In the genomic region with DNA sequence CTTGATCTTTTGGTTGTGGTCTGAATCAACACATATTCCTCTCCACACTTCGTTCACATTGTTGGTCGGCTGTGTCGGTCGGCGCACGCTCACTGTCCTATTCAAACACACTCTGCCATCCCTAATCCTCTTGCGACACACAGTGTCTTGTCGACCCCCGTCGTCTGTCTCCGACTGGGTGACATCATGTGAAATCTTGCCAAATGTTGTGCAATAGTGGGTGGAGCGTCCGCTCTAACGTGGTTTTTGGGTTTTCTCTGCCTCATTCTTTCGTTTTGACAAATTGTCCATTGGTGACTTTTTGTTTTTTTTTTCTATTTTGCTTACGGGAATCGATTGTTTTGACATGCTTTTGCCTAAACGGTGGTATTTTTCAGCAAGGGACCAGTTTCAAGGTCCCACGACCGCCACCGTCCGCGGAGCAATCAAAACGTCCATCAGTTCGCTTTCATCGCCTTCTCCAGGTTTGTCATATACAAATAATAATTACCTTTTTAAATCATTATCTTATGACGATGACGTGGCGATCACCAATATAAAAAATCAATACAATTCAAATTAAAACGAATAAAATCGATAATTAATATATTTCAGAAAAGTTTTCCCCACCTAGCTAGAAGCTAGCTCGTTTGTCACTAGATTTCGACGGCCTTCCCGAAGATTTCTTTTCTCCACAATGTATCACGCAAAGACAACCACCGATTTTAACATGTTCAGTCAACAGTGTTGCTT, we compare ENCODE assay signal across 4 worm cellular contexts.
TF ChIP-seq lines count a peak whose summit lies in the region.

No protein-coding gene starts in this region.

TF ChIP-seq in whole organism, L2 larva, 48 proteins besides CTCF, POLR2A, EP300 and RAD21 (continued from another document):
- TF ChIP-seq elt-1 (tag; optimal IDR thresholded peaks at IDR 0.05; lab: Kevin White, UChicago) (no peak), mbf-1 (tag; optimal IDR thresholded peaks at IDR 0.05; lab: Kevin White, UChicago) (no peak), Y55F3AM.14 (GFP tag; optimal IDR thresholded peaks at IDR 0.05; lab: Kevin White, UChicago) (peak; percentile 84), mab-5 (tag; optimal IDR thresholded peaks at IDR 0.05; lab: Kevin White, UChicago) (peak; percentile 70), blmp-1 (tag; optimal IDR thresholded peaks at IDR 0.05; lab: Kevin White, UChicago; ENCODE audit: insufficient read depth) (peak; percentile 84), nhr-12 (tag; optimal IDR thresholded peaks at IDR 0.05; lab: Kevin White, UChicago) (no peak), nhr-10 (tag; optimal IDR thresholded peaks at IDR 0.05; lab: Kevin White, UChicago) (peak; percentile 82), lin-11 (tag; optimal IDR thresholded peaks at IDR 0.05; lab: Kevin White, UChicago) (peak; percentile 83), dmd-4 (tag; optimal IDR thresholded peaks at IDR 0.05; lab: Kevin White, UChicago) (no peak), nhr-25 (tag; optimal IDR thresholded peaks at IDR 0.05; lab: Kevin White, UChicago) (peak; percentile 95), ztf-4 (tag; optimal IDR thresholded peaks at IDR 0.05; lab: Kevin White, UChicago) (peak; percentile 81), nhr-129 (tag; optimal IDR thresholded peaks at IDR 0.05; lab: Kevin White, UChicago) (peak; percentile 100), ztf-1 (GFP tag; conservative IDR thresholded peaks at IDR 0.05; lab: Robert Waterston, UW) (no peak), nhr-21 (tag; optimal IDR thresholded peaks at IDR 0.05; lab: Kevin White, UChicago) (peak; percentile 94), mdl-1 (tag; optimal IDR thresholded peaks at IDR 0.05; lab: Kevin White, UChicago) (peak; percentile 83 to 94), fos-1 (tag; optimal IDR thresholded peaks at IDR 0.05; lab: Kevin White, UChicago) (peak; percentile 99), ZK546.5 (tag; optimal IDR thresholded peaks at IDR 0.05; lab: Kevin White, UChicago) (no peak), lin-39 (tag; optimal IDR thresholded peaks at IDR 0.05; lab: Kevin White, UChicago) (no peak), sma-9 (GFP tag; optimal IDR thresholded peaks at IDR 0.05; lab: Kevin White, UChicago) (peak; percentile 92), sma-9 (tag; optimal IDR thresholded peaks at IDR 0.05; lab: Kevin White, UChicago) (no peak), sma-3 (GFP tag; optimal IDR thresholded peaks at IDR 0.05; lab: Kevin White, UChicago) (peak; percentile 95), C34F6.9 (tag; optimal IDR thresholded peaks at IDR 0.05; lab: Kevin White, UChicago) (peak; percentile 97), alr-1 (tag; optimal IDR thresholded peaks at IDR 0.05; lab: Kevin White, UChicago) (no peak), zag-1 (tag; optimal IDR thresholded peaks at IDR 0.05; lab: Kevin White, UChicago) (peak; percentile 87), ceh-16 (tag; optimal IDR thresholded peaks at IDR 0.05; lab: Kevin White, UChicago) (peak; percentile 82), unc-39 (tag; optimal IDR thresholded peaks at IDR 0.05; lab: Kevin White, UChicago) (no peak), unc-62 (GFP tag; optimal IDR thresholded peaks at IDR 0.05; lab: Kevin White, UChicago) (no peak), gmeb-1 (tag; optimal IDR thresholded peaks at IDR 0.05; lab: Kevin White, UChicago) (peak; percentile 69)

TF ChIP-seq in whole organism, L4 larva, 104 proteins besides CTCF, POLR2A, EP300 and RAD21 (continued from another document and continues in another):
- peak; percentile 88 for TF ChIP-seq ceh-20 (GFP tag; IDR thresholded peaks at IDR 0.05; lab: Robert Waterston, UW)
- peak; percentile 78; the same call in 1 of the 2 replicates for TF ChIP-seq lin-1 (GFP tag; IDR thresholded peaks at IDR 0.05; lab: Robert Waterston, UW)
- peak; percentile 35 for TF ChIP-seq pqm-1 (tag; optimal IDR thresholded peaks at IDR 0.05; lab: Kevin White, UChicago)
- TF ChIP-seq daf-19 (GFP tag; conservative IDR thresholded peaks at IDR 0.05; lab: Robert Waterston, UW) = no peak
- no peak for TF ChIP-seq sdz-12 (GFP tag; optimal IDR thresholded peaks at IDR 0.05; lab: Kevin White, UChicago)
- peak; percentile 72; the same call in 1 of the 2 replicates for TF ChIP-seq dmd-9 (GFP tag; IDR thresholded peaks at IDR 0.05; lab: Robert Waterston, UW)
- peak; percentile 79 for TF ChIP-seq pha-4 (GFP tag; IDR thresholded peaks at IDR 0.05; lab: Robert Waterston, UW)
- TF ChIP-seq pha-4 (tag; optimal IDR thresholded peaks at IDR 0.05; lab: Kevin White, UChicago) = peak; percentile 75
- TF ChIP-seq nhr-77 (tag; optimal IDR thresholded peaks at IDR 0.05; lab: Kevin White, UChicago) = peak; percentile 98
- no peak for TF ChIP-seq F10B5.3 (tag; optimal IDR thresholded peaks at IDR 0.05; lab: Kevin White, UChicago)
- peak; percentile 82 for TF ChIP-seq cey-2 (tag; optimal IDR thresholded peaks at IDR 0.05; lab: Kevin White, UChicago; ENCODE audit: borderline replicate concordance, insufficient read depth)
- peak in 1 of 2 experiments; percentile 38 for TF ChIP-seq ZK546.5 (tag; optimal IDR thresholded peaks at IDR 0.05; lab: Kevin White, UChicago)
- peak; percentile 83 for TF ChIP-seq nhr-48 (tag; optimal IDR thresholded peaks at IDR 0.05; lab: Kevin White, UChicago)
- TF ChIP-seq fos-1 (tag; optimal IDR thresholded peaks at IDR 0.05; lab: Kevin White, UChicago) = peak; percentile 78
- TF ChIP-seq daf-12 (tag; optimal IDR thresholded peaks at IDR 0.05; lab: Kevin White, UChicago) = no peak
- TF ChIP-seq spr-1 (tag; optimal IDR thresholded peaks at IDR 0.05; lab: Kevin White, UChicago) = peak; percentile 75
- peak; percentile 90 for TF ChIP-seq hmg-1.1 (GFP tag; IDR thresholded peaks at IDR 0.05; lab: Robert Waterston, UW)
- TF ChIP-seq arid-1 (GFP tag; conservative IDR thresholded peaks at IDR 0.05; lab: Robert Waterston, UW) = peak; percentile 65; the same call in 1 of the 2 replicates
- TF ChIP-seq tra-1 (GFP tag; IDR thresholded peaks at IDR 0.05; lab: Robert Waterston, UW) = peak; percentile 77
- TF ChIP-seq nhr-28 (tag; optimal IDR thresholded peaks at IDR 0.05; lab: Kevin White, UChicago) = peak; percentile 98
- peak; percentile 17 to 53 for TF ChIP-seq daf-16 (GFP tag; optimal IDR thresholded peaks at IDR 0.05; lab: Kevin White, UChicago)
- TF ChIP-seq daf-16 (tag; optimal IDR thresholded peaks at IDR 0.05; lab: Kevin White, UChicago) = peak; percentile 88
- peak; percentile 92 for TF ChIP-seq nhr-25 (tag; optimal IDR thresholded peaks at IDR 0.05; lab: Kevin White, UChicago; ENCODE audit: borderline replicate concordance, insufficient read depth)
- peak; percentile 50; the same call in 1 of the 2 replicates for TF ChIP-seq vab-7 (GFP tag; IDR thresholded peaks at IDR 0.05; lab: Robert Waterston, UW)
- TF ChIP-seq ztf-7 (tag; optimal IDR thresholded peaks at IDR 0.05; lab: Kevin White, UChicago) = peak; percentile 98
- peak; percentile 98 for TF ChIP-seq hlh-11 (tag; optimal IDR thresholded peaks at IDR 0.05; lab: Kevin White, UChicago)
- no peak for TF ChIP-seq skn-1 (tag; optimal IDR thresholded peaks at IDR 0.05; lab: Kevin White, UChicago)
- no peak for TF ChIP-seq unc-39 (tag; optimal IDR thresholded peaks at IDR 0.05; lab: Kevin White, UChicago)
- TF ChIP-seq mep-1 (tag; optimal IDR thresholded peaks at IDR 0.05; lab: Kevin White, UChicago) = peak; percentile 97
- TF ChIP-seq nhr-111 (GFP tag; optimal IDR thresholded peaks at IDR 0.05; lab: Kevin White, UChicago) = no peak
- TF ChIP-seq dmd-8 (GFP tag; IDR thresholded peaks at IDR 0.05; lab: Robert Waterston, UW) = no peak

TF ChIP-seq in whole organism, late embryonic, 69 proteins besides CTCF, POLR2A, EP300 and RAD21 (continued from another document and continues in another):
- TF ChIP-seq ama-1 (optimal IDR thresholded peaks at IDR 0.05; lab: Kevin White, UChicago) = peak; percentile 56
- no peak for TF ChIP-seq unc-3 (GFP tag; conservative IDR thresholded peaks at IDR 0.05; lab: Robert Waterston, UW)
- peak; percentile 17 for TF ChIP-seq unc-3 (tag; optimal IDR thresholded peaks at IDR 0.05; lab: Kevin White, UChicago)
- no peak for TF ChIP-seq ceh-22 (tag; optimal IDR thresholded peaks at IDR 0.05; lab: Kevin White, UChicago)
- peak; percentile 85 for TF ChIP-seq dve-1 (tag; optimal IDR thresholded peaks at IDR 0.05; lab: Kevin White, UChicago)
- TF ChIP-seq fax-1 (tag; optimal IDR thresholded peaks at IDR 0.05; lab: Kevin White, UChicago) = no peak
- TF ChIP-seq hlh-6 (tag; optimal IDR thresholded peaks at IDR 0.05; lab: Kevin White, UChicago) = no peak
- peak; percentile 9 for TF ChIP-seq ztf-16 (tag; optimal IDR thresholded peaks at IDR 0.05; lab: Kevin White, UChicago)
- TF ChIP-seq ceh-18 (tag; optimal IDR thresholded peaks at IDR 0.05; lab: Kevin White, UChicago) = peak; percentile 82
- TF ChIP-seq fkh-10 (GFP tag; optimal IDR thresholded peaks at IDR 0.05; lab: Kevin White, UChicago) = peak; percentile 15
- TF ChIP-seq ceh-30 (tag; optimal IDR thresholded peaks at IDR 0.05; lab: Kevin White, UChicago) = no peak
- no peak for TF ChIP-seq ceh-24 (tag; optimal IDR thresholded peaks at IDR 0.05; lab: Kevin White, UChicago)
- peak; percentile 76 for TF ChIP-seq ref-2 (tag; optimal IDR thresholded peaks at IDR 0.05; lab: Kevin White, UChicago)
- TF ChIP-seq elt-4 (tag; optimal IDR thresholded peaks at IDR 0.05; lab: Kevin White, UChicago) = no peak
- no peak for TF ChIP-seq Y22D7AL.16 (tag; optimal IDR thresholded peaks at IDR 0.05; lab: Kevin White, UChicago)
- no peak for TF ChIP-seq K02D7.2 (tag; optimal IDR thresholded peaks at IDR 0.05; lab: Kevin White, UChicago)
- TF ChIP-seq lin-11 (tag; optimal IDR thresholded peaks at IDR 0.05; lab: Kevin White, UChicago) = no peak
- TF ChIP-seq ceh-34 (tag; optimal IDR thresholded peaks at IDR 0.05; lab: Kevin White, UChicago) = peak; percentile 41
- TF ChIP-seq pqm-1 (tag; optimal IDR thresholded peaks at IDR 0.05; lab: Kevin White, UChicago) = peak; percentile 42
- no peak for TF ChIP-seq ceh-6 (GFP tag; optimal IDR thresholded peaks at IDR 0.05; lab: Kevin White, UChicago)
- TF ChIP-seq che-1 (tag; optimal IDR thresholded peaks at IDR 0.05; lab: Kevin White, UChicago) = no peak
- TF ChIP-seq syd-9 (tag; optimal IDR thresholded peaks at IDR 0.05; lab: Kevin White, UChicago) = no peak
- no peak for TF ChIP-seq hlh-13 (GFP tag; optimal IDR thresholded peaks at IDR 0.05; lab: Kevin White, UChicago)
- no peak for TF ChIP-seq pat-9 (tag; optimal IDR thresholded peaks at IDR 0.05; lab: Kevin White, UChicago)
- TF ChIP-seq odd-2 (tag; optimal IDR thresholded peaks at IDR 0.05; lab: Kevin White, UChicago) = no peak
- TF ChIP-seq pros-1 (tag; optimal IDR thresholded peaks at IDR 0.05; lab: Kevin White, UChicago) = no peak
- TF ChIP-seq tbx-7 (tag; optimal IDR thresholded peaks at IDR 0.05; lab: Kevin White, UChicago) = no peak
- peak; percentile 2 for TF ChIP-seq fkh-6 (tag; optimal IDR thresholded peaks at IDR 0.05; lab: Kevin White, UChicago)
- no peak for TF ChIP-seq pha-4 (tag; optimal IDR thresholded peaks at IDR 0.05; lab: Kevin White, UChicago)
- TF ChIP-seq C38D4.7 (GFP tag; optimal IDR thresholded peaks at IDR 0.05; lab: Kevin White, UChicago) = no peak
- TF ChIP-seq F13H6.1 (tag; optimal IDR thresholded peaks at IDR 0.05; lab: Kevin White, UChicago) = peak; percentile 28
- peak; percentile 87 for TF ChIP-seq ceh-31 (tag; optimal IDR thresholded peaks at IDR 0.05; lab: Kevin White, UChicago)
- TF ChIP-seq ceh-9 (tag; optimal IDR thresholded peaks at IDR 0.05; lab: Kevin White, UChicago) = no peak
- TF ChIP-seq hlh-8 (tag; optimal IDR thresholded peaks at IDR 0.05; lab: Kevin White, UChicago) = peak; percentile 14
- TF ChIP-seq hlh-15 (tag; optimal IDR thresholded peaks at IDR 0.05; lab: Kevin White, UChicago) = no peak
- peak; percentile 92 for TF ChIP-seq nfya-1 (tag; optimal IDR thresholded peaks at IDR 0.05; lab: Kevin White, UChicago)
- peak; percentile 91 for TF ChIP-seq unc-55 (GFP tag; optimal IDR thresholded peaks at IDR 0.05; lab: Kevin White, UChicago)

TF ChIP-seq in whole organism, mixed stage, embryonic, 35 proteins besides CTCF, POLR2A, EP300 and RAD21 (continued from another document):
- no peak for TF ChIP-seq lin-32 (GFP tag; optimal IDR thresholded peaks at IDR 0.05; lab: Kevin White, UChicago)
- TF ChIP-seq nhr-237 (tag; optimal IDR thresholded peaks at IDR 0.05; lab: Kevin White, UChicago) = peak; percentile 91
- TF ChIP-seq ceh-83 (GFP tag; optimal IDR thresholded peaks at IDR 0.05; lab: Kevin White, UChicago) = peak; percentile 51
- TF ChIP-seq ceh-39 (tag; optimal IDR thresholded peaks at IDR 0.05; lab: Kevin White, UChicago) = peak; percentile 52
- TF ChIP-seq snpc-4 (tag; optimal IDR thresholded peaks at IDR 0.05; lab: Kevin White, UChicago) = no peak
- peak; percentile 93 for TF ChIP-seq unc-62 (GFP tag; optimal IDR thresholded peaks at IDR 0.05; lab: Kevin White, UChicago)
- TF ChIP-seq hlh-1 (tag; optimal IDR thresholded peaks at IDR 0.05; lab: Kevin White, UChicago) = peak; percentile 25
- TF ChIP-seq ces-1 (GFP tag; optimal IDR thresholded peaks at IDR 0.05; lab: Kevin White, UChicago) = peak; percentile 64
- peak; percentile 67 for TF ChIP-seq lin-13 (tag; optimal IDR thresholded peaks at IDR 0.05; lab: Kevin White, UChicago)
